Worm (Caenorhabditis elegans): ENCODE measurements around the gene frm-10.

Gene frm-10

ce11 chrV:13462974-13463373 lies at the start of gene frm-10:
Gene frm-10 (plus strand): TSS chrV:13463207.
- TF ChIP-seq ceh-9 (tag; optimal IDR thresholded peaks at IDR 0.05) (no peak), nhr-77 (tag; optimal IDR thresholded peaks at IDR 0.05) (no peak), ztf-11 (tag; optimal IDR thresholded peaks at IDR 0.05) (no peak), nhr-12 (tag; optimal IDR thresholded peaks at IDR 0.05) (no peak), nhr-76 (tag; optimal IDR thresholded peaks at IDR 0.05) (no peak), pqm-1 (tag; optimal IDR thresholded peaks at IDR 0.05) (peak; percentile 100), egl-5 (tag; optimal IDR thresholded peaks at IDR 0.05) (no peak), unc-39 (tag; optimal IDR thresholded peaks at IDR 0.05) (no peak), elt-3 (tag; optimal IDR thresholded peaks at IDR 0.05) (no peak), aly-2 (tag; optimal IDR thresholded peaks at IDR 0.05) (no peak), fkh-2 (tag; optimal IDR thresholded peaks at IDR 0.05) (no peak), mdl-1 (tag; optimal IDR thresholded peaks at IDR 0.05) (no peak), lin-15B (tag; optimal IDR thresholded peaks at IDR 0.05) (peak; percentile 53), tbx-2 (tag; optimal IDR thresholded peaks at IDR 0.05) (no peak), daf-12 (tag; optimal IDR thresholded peaks at IDR 0.05) (no peak), elt-1 (tag; optimal IDR thresholded peaks at IDR 0.05) (no peak), hmg-11 (tag; optimal IDR thresholded peaks at IDR 0.05) (peak; percentile 90), unc-62 (GFP tag; optimal IDR thresholded peaks at IDR 0.05) (no peak), nhr-23 (tag; optimal IDR thresholded peaks at IDR 0.05) (peak; percentile 53), ceh-16 (tag; optimal IDR thresholded peaks at IDR 0.05) (no peak), nhr-67 (tag; optimal IDR thresholded peaks at IDR 0.05) (no peak), lin-39 (tag; optimal IDR thresholded peaks at IDR 0.05) (peak; percentile 45), fos-1 (tag; optimal IDR thresholded peaks at IDR 0.05) (no peak), nhr-237 (tag; optimal IDR thresholded peaks at IDR 0.05) (no peak), sea-2 (GFP tag; optimal IDR thresholded peaks at IDR 0.05) (no peak), ama-1 (optimal IDR thresholded peaks at IDR 0.05) (no peak), elt-2 (tag; optimal IDR thresholded peaks at IDR 0.05) (peak; percentile 89), ceh-82 (tag; optimal IDR thresholded peaks at IDR 0.05) (no peak), pha-4 (tag; optimal IDR thresholded peaks at IDR 0.05) (peak; percentile 87), nhr-43 (tag; optimal IDR thresholded peaks at IDR 0.05; ENCODE audit: poor library complexity, severe bottlenecking) (peak; percentile 12), ceh-28 (tag; optimal IDR thresholded peaks at IDR 0.05) (peak; percentile 68), mml-1 (tag; optimal IDR thresholded peaks at IDR 0.05) (no peak), ZK546.5 (tag; optimal IDR thresholded peaks at IDR 0.05) (no peak), R02D3.7 (tag; optimal IDR thresholded peaks at IDR 0.05) (no peak), egl-27 (tag; optimal IDR thresholded peaks at IDR 0.05) (no peak), jun-1 (tag; optimal IDR thresholded peaks at IDR 0.05) (peak; percentile 28), nhr-28 (tag; optimal IDR thresholded peaks at IDR 0.05) (no peak), nfya-1 (tag; optimal IDR thresholded peaks at IDR 0.05; ENCODE audit: insufficient read depth) (peak; percentile 67), skn-1 (tag; optimal IDR thresholded peaks at IDR 0.05) (peak; percentile 28), fkh-10 (GFP tag; optimal IDR thresholded peaks at IDR 0.05) (no peak), nhr-11 (tag; optimal IDR thresholded peaks at IDR 0.05) (peak; percentile 31), zag-1 (tag; optimal IDR thresholded peaks at IDR 0.05) (no peak), nhr-25 (tag; optimal IDR thresholded peaks at IDR 0.05) (peak; percentile 36), snpc-4 (tag; optimal IDR thresholded peaks at IDR 0.05) (peak; percentile 51), lsy-12 (tag; optimal IDR thresholded peaks at IDR 0.05) (peak; percentile 9), ztf-4 (tag; optimal IDR thresholded peaks at IDR 0.05) (no peak), eor-1 (tag; optimal IDR thresholded peaks at IDR 0.05) (no peak)

- TF ChIP-seq ceh-16 (tag; optimal IDR thresholded peaks at IDR 0.05) (no peak), nhr-23 (tag; optimal IDR thresholded peaks at IDR 0.05) (peak; percentile 31), elt-3 (tag; optimal IDR thresholded peaks at IDR 0.05) (peak in 1 of 3 experiments; percentile 37), fos-1 (tag; optimal IDR thresholded peaks at IDR 0.05) (peak; percentile 24), nhr-25 (tag; optimal IDR thresholded peaks at IDR 0.05) (peak; percentile 88)
Measured at ce11 chrV:13413301-13413700, 49.7 kb upstream of the frm-10 start.
